Fruit fly (Drosophila melanogaster) whole organism, embryonic: ENCODE data around the gene Dlip1.

Experiments used
- Adf1 ChIP-seq: fragments of 200-800 bp; sonication (Bioruptor generic); IDR thresholded peaks from 2 replicates; pipeline ENCODE4 v1.3.6; 2022; ENCODE audit warnings: missing biosample characterization, missing genetic modification characterization
- BEAF-32 ChIP-seq: fragments of 200-800 bp; sonication (Bioruptor generic); optimal IDR thresholded peaks from 3 replicates; lab custom pipeline; 2017; ENCODE audit warnings: missing biosample characterization, missing genetic modification characterization, mild to moderate bottlenecking, moderate library complexity, missing genetic modification reagents
- Bgb ChIP-seq: fragments of 200-800 bp; sonication (Bioruptor generic); IDR thresholded peaks from 2 replicates; pipeline ENCODE4 v1.3.6; 2022; ENCODE audit warnings: missing biosample characterization, missing genetic modification characterization; ENCODE audit not compliant: partially characterized antibody
- CG10959 ChIP-seq: fragments of 200-800 bp; sonication (Bioruptor generic); IDR thresholded peaks from 2 replicates; pipeline ENCODE4 v1.3.6; 2022; ENCODE audit warnings: missing biosample characterization, missing genetic modification characterization
- CG11560 ChIP-seq: fragments of 200-800 bp; sonication (Bioruptor generic); IDR thresholded peaks from 3 replicates; pipeline ENCODE4 v1.3.6; 2022; ENCODE audit warnings: missing biosample characterization, missing genetic modification characterization
- CG13287 ChIP-seq: fragments of 200-800 bp; sonication (Bioruptor generic); IDR thresholded peaks from 2 replicates; pipeline ENCODE4 v1.3.6; 2022; ENCODE audit warnings: missing biosample characterization, missing genetic modification characterization; ENCODE audit not compliant: partially characterized antibody
- CG14710 ChIP-seq: fragments of 200-800 bp; sonication (Bioruptor generic); optimal IDR thresholded peaks from 3 replicates; lab custom pipeline; 2019; ENCODE audit warnings: missing biosample characterization, mild to moderate bottlenecking, missing genetic modification characterization, moderate library complexity
- CG17568 ChIP-seq: fragments of 200-800 bp; sonication (Bioruptor generic); optimal IDR thresholded peaks from 2 replicates; lab custom pipeline; 2018; ENCODE audit warnings: missing biosample characterization, mild to moderate bottlenecking, missing genetic modification characterization, moderate library complexity
- CG2116 ChIP-seq: fragments of 200-800 bp; sonication (Bioruptor generic); optimal IDR thresholded peaks from 3 replicates; lab custom pipeline; 2018; ENCODE audit warnings: missing biosample characterization, mild to moderate bottlenecking, missing genetic modification characterization
- CG32772 ChIP-seq: fragments of 200-800 bp; sonication (Bioruptor generic); IDR thresholded peaks from 2 replicates; pipeline ENCODE4 v1.3.6; 2022; ENCODE audit warnings: missing biosample characterization, missing genetic modification characterization
- CG34224 ChIP-seq: fragments of 200-800 bp; sonication (Bioruptor generic); IDR thresholded peaks from 3 replicates; pipeline ENCODE4 v1.3.6; 2022; ENCODE audit warnings: missing biosample characterization, missing genetic modification characterization; ENCODE audit not compliant: partially characterized antibody
- CG34422 ChIP-seq: fragments of 200-800 bp; sonication (Bioruptor generic); IDR thresholded peaks from 3 replicates; pipeline ENCODE4 v1.3.6; 2022; ENCODE audit warnings: missing biosample characterization, missing genetic modification characterization
- CG4707 ChIP-seq: fragments of 200-800 bp; sonication (Bioruptor generic); optimal IDR thresholded peaks from 2 replicates; lab custom pipeline; 2018; ENCODE audit warnings: missing biosample characterization, mild to moderate bottlenecking, missing genetic modification characterization, moderate library complexity
- CG7357 ChIP-seq: fragments of 200-800 bp; sonication (Bioruptor generic); IDR thresholded peaks from 3 replicates; pipeline ENCODE4 v1.3.6; 2022; ENCODE audit warnings: missing biosample characterization, missing genetic modification characterization
- CG9797 ChIP-seq: fragments of 200-800 bp; sonication (Bioruptor generic); optimal IDR thresholded peaks from 3 replicates; lab custom pipeline; 2018; ENCODE audit warnings: missing biosample characterization, mild to moderate bottlenecking, missing genetic modification characterization
- Dll ChIP-seq: fragments of 200-800 bp; sonication (Bioruptor generic); IDR thresholded peaks from 4 replicates; pipeline ENCODE4 v1.3.6; 2022; ENCODE audit warnings: missing biosample characterization, missing genetic modification characterization; ENCODE audit not compliant: partially characterized antibody
- Dp ChIP-seq: fragments of 200-800 bp; sonication (Bioruptor generic); optimal IDR thresholded peaks from 2 replicates; lab custom pipeline; 2018; ENCODE audit warnings: missing biosample characterization, mild to moderate bottlenecking, missing genetic modification characterization, moderate library complexity
- Dref ChIP-seq: fragments of 200-800 bp; sonication (Bioruptor generic); IDR thresholded peaks from 2 replicates; pipeline ENCODE4 v1.3.6; 2022; ENCODE audit warnings: missing biosample characterization, missing genetic modification characterization
- E2f2 ChIP-seq: fragments of 200-800 bp; sonication (Bioruptor generic); IDR thresholded peaks from 2 replicates; pipeline ENCODE4 v1.3.6; 2022; ENCODE audit warnings: missing biosample characterization, missing genetic modification characterization
- GATAe ChIP-seq: fragments of 200-800 bp; sonication (Bioruptor generic); conservative IDR thresholded peaks from 2 replicates; pipeline ENCODE4 v1.3.6; 2022; ENCODE audit warnings: missing biosample characterization, missing genetic modification characterization
- HLH4C ChIP-seq: fragments of 200-800 bp; sonication (Bioruptor generic); IDR thresholded peaks from 3 replicates; pipeline ENCODE4 v1.3.6; 2022; ENCODE audit warnings: missing biosample characterization, missing genetic modification characterization; ENCODE audit not compliant: partially characterized antibody
- MBD-R2 ChIP-seq: fragments of 200-800 bp; sonication (Bioruptor generic); IDR thresholded peaks from 2 replicates; pipeline ENCODE4 v1.3.6; 2022; ENCODE audit warnings: missing biosample characterization, missing genetic modification characterization
- MESR4 ChIP-seq: fragments of 200-800 bp; sonication (Bioruptor generic); optimal IDR thresholded peaks from 2 replicates; lab custom pipeline; 2018; ENCODE audit warnings: missing biosample characterization, mild to moderate bottlenecking, missing genetic modification characterization, moderate library complexity
- Med ChIP-seq: fragments of 200-800 bp; sonication (Bioruptor generic); peaks from one replicate; lab custom pipeline; 2016; ENCODE audit warnings: missing biosample characterization, missing genetic modification characterization, mild to moderate bottlenecking, inconsistent platforms, moderate library complexity
- Scr ChIP-seq: fragments of 200-800 bp; sonication (Bioruptor generic); IDR thresholded peaks from 2 replicates; pipeline ENCODE4 v1.3.6; 2022; ENCODE audit warnings: missing biosample characterization, missing genetic modification characterization; ENCODE audit not compliant: partially characterized antibody
- Sin3A ChIP-seq: fragments of >200 bp; optimal IDR thresholded peaks from 2 replicates; lab custom pipeline; 2018
- Sry-δ ChIP-seq: fragments of 200-800 bp; sonication (Bioruptor generic); optimal IDR thresholded peaks from 2 replicates; lab custom pipeline; 2016; ENCODE audit warnings: missing biosample characterization, missing genetic modification characterization
- Xbp1 ChIP-seq: fragments of 200-800 bp; sonication (Bioruptor generic); optimal IDR thresholded peaks from 3 replicates; lab custom pipeline; 2016; ENCODE audit warnings: missing biosample characterization, mild to moderate bottlenecking, missing genetic modification characterization
- YL-1 ChIP-seq: fragments of 200-800 bp; sonication (Bioruptor generic); optimal IDR thresholded peaks from 3 replicates; lab custom pipeline; 2017; ENCODE audit warnings: missing biosample characterization, mild to moderate bottlenecking, missing genetic modification characterization
- amos ChIP-seq: fragments of 200-800 bp; sonication (Bioruptor generic); IDR thresholded peaks from 2 replicates; pipeline ENCODE4 v1.3.6; 2022; ENCODE audit warnings: missing biosample characterization, missing genetic modification characterization; ENCODE audit not compliant: partially characterized antibody
- ash1 ChIP-seq: fragments of 200-800 bp; sonication (Bioruptor generic); optimal IDR thresholded peaks from 2 replicates; lab custom pipeline; 2018; ENCODE audit warnings: missing biosample characterization, mild to moderate bottlenecking, missing genetic modification characterization
- bbx ChIP-seq: fragments of 200-800 bp; sonication (Bioruptor generic); IDR thresholded peaks from 2 replicates; pipeline ENCODE4 v1.3.6; 2022; ENCODE audit warnings: missing biosample characterization, missing genetic modification characterization; ENCODE audit not compliant: partially characterized antibody
- bigmax ChIP-seq: fragments of 200-800 bp; sonication (Bioruptor generic); optimal IDR thresholded peaks from 2 replicates; lab custom pipeline; 2018; ENCODE audit warnings: missing biosample characterization, mild to moderate bottlenecking, missing genetic modification characterization
- crp ChIP-seq, 2 experiments: fragments of 200-800 bp; sonication (Bioruptor generic); optimal IDR thresholded peaks; 2 replicates in 1 of 2; 3 replicates in 1 of 2; lab custom pipeline; 2017; ENCODE audit warnings: missing biosample characterization in 2 of 2, missing genetic modification characterization in 2 of 2, mild to moderate bottlenecking in 1 of 2, moderate library complexity in 1 of 2
- gfzf ChIP-seq: fragments of 200-800 bp; sonication (Bioruptor generic); optimal IDR thresholded peaks from 2 replicates; lab custom pipeline; 2016; ENCODE audit warnings: missing biosample characterization, mild to moderate bottlenecking, missing genetic modification characterization, moderate library complexity
- gro ChIP-seq: fragments of 200-800 bp; sonication (Bioruptor generic); optimal IDR thresholded peaks from 2 replicates; lab custom pipeline; 2016; ENCODE audit warnings: missing biosample characterization, missing genetic modification characterization
- hbn ChIP-seq: fragments of 200-800 bp; sonication (Bioruptor generic); IDR thresholded peaks from 2 replicates; pipeline ENCODE4 v1.3.6; 2022; ENCODE audit warnings: missing biosample characterization, missing genetic modification characterization; ENCODE audit not compliant: partially characterized antibody
- kni ChIP-seq: fragments of 200-800 bp; sonication (Bioruptor generic); optimal IDR thresholded peaks from 3 replicates; lab custom pipeline; 2017; ENCODE audit warnings: mild to moderate bottlenecking, missing biosample characterization, missing genetic modification reagents, missing genetic modification characterization
- oc ChIP-seq: fragments of 200-800 bp; sonication (Bioruptor generic); optimal IDR thresholded peaks from 2 replicates; lab custom pipeline; 2018; ENCODE audit warnings: missing biosample characterization, mild to moderate bottlenecking, missing genetic modification characterization, moderate library complexity
- phol ChIP-seq: fragments of 200-800 bp; sonication (Bioruptor generic); optimal IDR thresholded peaks from 3 replicates; lab custom pipeline; 2018; ENCODE audit warnings: missing biosample characterization, mild to moderate bottlenecking, missing genetic modification characterization, moderate library complexity
- pzg ChIP-seq: fragments of 200-800 bp; sonication (Bioruptor generic); optimal IDR thresholded peaks from 3 replicates; lab custom pipeline; 2018; ENCODE audit warnings: missing biosample characterization, mild to moderate bottlenecking, missing genetic modification characterization, moderate library complexity
- rib ChIP-seq: fragments of 200-800 bp; sonication (Bioruptor generic); IDR thresholded peaks from 2 replicates; pipeline ENCODE4 v1.3.6; 2022; ENCODE audit warnings: missing biosample characterization, missing genetic modification characterization
- sd ChIP-seq: fragments of 200-800 bp; sonication (Bioruptor generic); optimal IDR thresholded peaks from 3 replicates; lab custom pipeline; 2018; ENCODE audit warnings: missing biosample characterization, mild to moderate bottlenecking, missing genetic modification characterization, moderate library complexity
- sqz ChIP-seq: fragments of 200-800 bp; sonication (Bioruptor generic); optimal IDR thresholded peaks from 3 replicates; lab custom pipeline; 2018; ENCODE audit warnings: missing biosample characterization, mild to moderate bottlenecking, missing genetic modification characterization
- stwl ChIP-seq: fragments of 200-800 bp; sonication (Bioruptor generic); optimal IDR thresholded peaks from 3 replicates; lab custom pipeline; 2018; ENCODE audit warnings: missing biosample characterization, mild to moderate bottlenecking, missing genetic modification characterization, moderate library complexity
- trem ChIP-seq: fragments of 200-800 bp; optimal IDR thresholded peaks from 3 replicates; lab custom pipeline; 2019; ENCODE audit warnings: missing biosample characterization, mild to moderate bottlenecking, missing genetic modification characterization, moderate library complexity
- unc-4 ChIP-seq: fragments of 200-800 bp; sonication (Bioruptor generic); IDR thresholded peaks from 2 replicates; pipeline ENCODE4 v1.3.6; 2022; ENCODE audit warnings: missing biosample characterization, missing genetic modification characterization; ENCODE audit not compliant: partially characterized antibody
- vnd ChIP-seq: fragments of 200-800 bp; sonication (Bioruptor generic); IDR thresholded peaks from 3 replicates; pipeline ENCODE4 v1.3.6; 2022; ENCODE audit warnings: missing biosample characterization, missing genetic modification characterization; ENCODE audit not compliant: partially characterized antibody

Gene Dlip1

dm6 chrX:9158366-9158765 is at the start of gene Dlip1, which contains the start of gene Ost48:
Gene Dlip1, plus strand, starts transcription at chrX:9158622.
Gene Ost48, minus strand, starts transcription at chrX:9158515.
- 0 out of 2 replicates have a peak, but pooled peaks have one; percentile 15 for TF ChIP-seq Bgb (GFP tag; lab: Robert Waterston, UW)
- 0 out of 2 replicates have a peak, but pooled peaks have one; percentile 25 for TF ChIP-seq bbx
- peak; percentile 28; the same call in 1 of the 3 replicates for TF ChIP-seq CG34224 (GFP tag; lab: Robert Waterston, UW)
- peak; percentile 61 for TF ChIP-seq BEAF-32 (GFP tag; lab: Kevin White, UChicago)
- TF ChIP-seq CG14710 (tag; lab: Kevin White, UChicago) = peak; percentile 12
- peak; percentile 34 for TF ChIP-seq sd (tag; lab: Kevin White, UChicago)
- no peak for TF ChIP-seq ash1 (GFP tag; lab: Kevin White, UChicago)
- peak; percentile 28 for TF ChIP-seq MESR4 (GFP tag; lab: Kevin White, UChicago)
- peak in 1 of 2 experiments; percentile 18 for TF ChIP-seq crp (GFP tag; optimal IDR thresholded peaks at IDR 0.05; lab: Kevin White, UChicago)
- TF ChIP-seq CG2116 (GFP tag; lab: Kevin White, UChicago) = peak; percentile 40
- peak; percentile 46 for TF ChIP-seq hbn (GFP tag; lab: Robert Waterston, UW)
- TF ChIP-seq Xbp1 = peak; percentile 28
- TF ChIP-seq Dref (GFP tag; lab: Robert Waterston, UW) = peak; percentile 67
- peak; percentile 7; the same call in 1 of the 2 replicates for TF ChIP-seq MBD-R2 (GFP tag; lab: Robert Waterston, UW)
- TF ChIP-seq rib (GFP tag; lab: Robert Waterston, UW) = no peak
- TF ChIP-seq bigmax (GFP tag; lab: Kevin White, UChicago) = peak; percentile 71
- TF ChIP-seq stwl (tag; lab: Kevin White, UChicago) = peak; percentile 54
- TF ChIP-seq CG13287 (GFP tag; lab: Robert Waterston, UW) = peak; percentile 61; the same call in 1 of the 2 replicates
- peak; percentile 36 for TF ChIP-seq phol (tag; lab: Kevin White, UChicago)
- peak; percentile 50; the same call in 1 of the 3 replicates for TF ChIP-seq CG34422 (GFP tag; lab: Robert Waterston, UW)
- TF ChIP-seq CG7357 = no peak
- no peak for TF ChIP-seq Med (GFP tag; lab: Kevin White, UChicago)
- TF ChIP-seq pzg (GFP tag; lab: Kevin White, UChicago) = peak; percentile 43
- peak; percentile 62; the same call in 2 of the 3 replicates for TF ChIP-seq CG11560 (tag; lab: Robert Waterston, UW)
- TF ChIP-seq CG10959 = no peak
- TF ChIP-seq gfzf (GFP tag; lab: Kevin White, UChicago) = peak; percentile 64
- no peak for TF ChIP-seq gro (GFP tag; lab: Kevin White, UChicago)
- TF ChIP-seq Scr = peak; percentile 49; the same call in 1 of the 2 replicates
- peak; percentile 65 for TF ChIP-seq E2f2 (GFP tag; lab: Robert Waterston, UW)
- TF ChIP-seq CG9797 (GFP tag; lab: Kevin White, UChicago) = peak; percentile 67
- TF ChIP-seq trem = no peak
- TF ChIP-seq HLH4C (GFP tag; lab: Robert Waterston, UW) = peak; percentile 39; the same call in 1 of the 3 replicates
- peak; percentile 51 for TF ChIP-seq Dp (GFP tag; lab: Kevin White, UChicago)
- TF ChIP-seq amos (GFP tag; lab: Robert Waterston, UW) = peak; percentile 43; the same call in 1 of the 2 replicates
- no peak for TF ChIP-seq kni (GFP tag; lab: Kevin White, UChicago)
- TF ChIP-seq Adf1 (GFP tag; lab: Robert Waterston, UW) = no peak
- 0 out of 3 replicates have a peak, but pooled peaks have one; percentile 30 for TF ChIP-seq vnd (GFP tag; lab: Robert Waterston, UW)
- peak; percentile 49 for TF ChIP-seq CG17568 (GFP tag; lab: Kevin White, UChicago)
- no peak for TF ChIP-seq oc (tag; lab: Kevin White, UChicago)
- TF ChIP-seq sqz (GFP tag; lab: Kevin White, UChicago) = peak; percentile 77
- no peak for TF ChIP-seq GATAe (GFP tag; lab: Robert Waterston, UW)
- peak; percentile 52; the same call in 1 of the 2 replicates for TF ChIP-seq unc-4 (GFP tag; lab: Robert Waterston, UW)
- peak; percentile 24 for TF ChIP-seq Sin3A (lab: Kevin White, UChicago)
- peak; percentile 58; the same call in 2 of the 4 replicates for TF ChIP-seq Dll
- peak; percentile 45; the same call in 1 of the 2 replicates for TF ChIP-seq CG32772 (GFP tag; lab: Robert Waterston, UW)
- TF ChIP-seq YL-1 (GFP tag; lab: Kevin White, UChicago) = peak; percentile 37
- TF ChIP-seq CG4707 (GFP tag; lab: Kevin White, UChicago) = no peak
- peak; percentile 40 for TF ChIP-seq Sry-δ (GFP tag; lab: Kevin White, UChicago)
